Fruit fly (Drosophila melanogaster) whole organism, wandering third instar larva: ENCODE data around the gene Vps29.

ENCODE experiments used
- CG32264 ChIP-seq: fragments of 200-800 bp; sonication (Bioruptor generic); optimal IDR thresholded peaks from 2 replicates; lab custom pipeline; 2016; ENCODE audit warnings: missing biosample characterization, missing genetic modification characterization
- Mio ChIP-seq: sonication (Bioruptor generic); optimal IDR thresholded peaks from 2 replicates; lab custom pipeline; 2016; ENCODE audit warnings: missing biosample characterization, missing genetic modification characterization
- ey ChIP-seq: fragments of 200-800 bp; sonication (Bioruptor generic); optimal IDR thresholded peaks from 2 replicates; lab custom pipeline; 2016; ENCODE audit warnings: missing biosample characterization, missing genetic modification characterization
- h ChIP-seq: fragments of 200-800 bp; sonication (Bioruptor generic); optimal IDR thresholded peaks from 3 replicates; lab custom pipeline; 2016; ENCODE audit warnings: missing biosample characterization, mild to moderate bottlenecking, missing genetic modification characterization
- pan ChIP-seq: fragments of >200 bp; optimal IDR thresholded peaks from 2 replicates; lab custom pipeline; 2017
- usp ChIP-seq: fragments of >200 bp; optimal IDR thresholded peaks from 2 replicates; lab custom pipeline; 2017; ENCODE audit warnings: missing biosample characterization, missing genetic modification characterization
- woc ChIP-seq: sonication (Bioruptor generic); optimal IDR thresholded peaks from 2 replicates; lab custom pipeline; 2016; ENCODE audit warnings: missing biosample characterization, mild to moderate bottlenecking, missing genetic modification characterization

- TF ChIP-seq woc (GFP tag; lab: Kevin White, UChicago) (no peak), usp (GFP tag; lab: Kevin White, UChicago) (no peak), Mio (GFP tag; lab: Kevin White, UChicago) (no peak), ey (GFP tag; lab: Kevin White, UChicago) (no peak), CG32264 (GFP tag; lab: Kevin White, UChicago) (no peak), pan (no peak), h (GFP tag; lab: Kevin White, UChicago) (no peak)
Measured at dm6 chr2L:1135495-1135894, 15.1 kb upstream of the Vps29 start.
